Fruit fly (Drosophila melanogaster): ENCODE data around the gene CG46281.

Gene CG46281

DNA sequence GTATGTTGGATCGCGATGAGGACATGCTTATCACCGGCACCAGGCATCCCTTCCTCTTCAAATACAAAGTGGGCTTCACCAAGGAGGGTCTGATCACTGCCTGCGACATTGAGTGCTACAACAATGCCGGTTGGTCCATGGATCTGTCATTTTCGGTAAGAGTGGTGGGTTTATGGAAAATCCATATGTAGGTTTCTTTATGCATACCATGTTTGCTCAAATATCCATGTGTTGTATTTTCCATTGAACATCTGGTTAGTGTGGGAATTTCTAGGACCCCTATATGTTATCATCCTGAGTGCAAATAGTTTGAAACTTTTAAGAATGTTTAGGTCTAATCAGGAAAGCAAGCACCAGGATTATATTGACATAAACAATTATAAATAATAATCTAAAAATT, 6.0 kb upstream of the CG46281 start:
- TF ChIP-seq Myc (optimal IDR thresholded peaks at IDR 0.05): no peak
- no peak for TF ChIP-seq ttk (optimal IDR thresholded peaks at IDR 0.05)
- TF ChIP-seq h (optimal IDR thresholded peaks at IDR 0.05): no peak

DNA sequence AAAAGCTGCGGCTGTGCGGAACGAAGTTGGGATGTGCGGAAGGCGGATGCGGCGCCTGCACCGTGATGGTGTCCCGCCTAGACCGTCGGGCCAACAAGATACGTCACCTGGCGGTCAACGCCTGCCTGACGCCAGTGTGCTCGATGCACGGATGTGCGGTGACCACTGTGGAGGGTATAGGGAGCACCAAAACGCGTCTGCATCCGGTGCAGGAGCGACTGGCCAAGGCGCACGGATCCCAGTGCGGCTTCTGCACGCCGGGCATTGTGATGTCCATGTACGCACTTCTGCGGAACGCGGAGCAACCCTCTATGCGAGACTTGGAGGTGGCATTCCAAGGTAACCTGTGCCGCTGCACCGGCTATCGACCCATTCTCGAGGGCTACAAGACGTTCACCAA, 3.6 kb upstream of the CG46281 start:
- TF ChIP-seq Myc (optimal IDR thresholded peaks at IDR 0.05) (no peak), Sin3A (optimal IDR thresholded peaks at IDR 0.05) (no peak), ttk (optimal IDR thresholded peaks at IDR 0.05) (no peak), insv (optimal IDR thresholded peaks at IDR 0.05) (no peak), h (optimal IDR thresholded peaks at IDR 0.05) (no peak), psq (optimal IDR thresholded peaks at IDR 0.05) (no peak)

DNA sequence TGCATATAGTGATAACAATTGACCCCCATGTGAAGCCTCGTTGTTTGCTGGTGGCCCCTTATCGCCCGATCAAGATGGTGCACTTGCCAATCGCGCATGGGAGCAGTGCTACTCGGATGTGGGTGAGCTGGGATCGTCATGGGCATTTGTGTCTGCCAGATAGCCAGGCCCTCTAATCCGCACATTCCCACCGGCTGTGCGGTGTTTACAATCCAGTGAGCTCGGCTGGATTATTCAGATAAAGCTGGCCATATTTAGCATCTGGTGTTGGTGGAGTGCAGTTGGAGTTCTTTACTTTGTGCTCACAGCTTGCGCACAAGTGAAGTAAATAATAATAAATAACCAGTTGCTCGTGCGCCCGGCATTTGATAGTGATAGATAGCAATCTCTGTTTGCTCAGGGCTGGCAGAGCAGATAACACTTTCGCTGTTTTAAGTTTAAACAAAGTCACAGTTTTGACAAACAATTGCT, 2.9 kb upstream of the CG46281 start:
- no peak for TF ChIP-seq ttk (optimal IDR thresholded peaks at IDR 0.05)
- TF ChIP-seq insv (optimal IDR thresholded peaks at IDR 0.05): no peak
- no peak for TF ChIP-seq Myc (optimal IDR thresholded peaks at IDR 0.05)
- no peak for TF ChIP-seq Sin3A (optimal IDR thresholded peaks at IDR 0.05)
- no peak for TF ChIP-seq psq (optimal IDR thresholded peaks at IDR 0.05)
- TF ChIP-seq h (optimal IDR thresholded peaks at IDR 0.05): no peak

DNA sequence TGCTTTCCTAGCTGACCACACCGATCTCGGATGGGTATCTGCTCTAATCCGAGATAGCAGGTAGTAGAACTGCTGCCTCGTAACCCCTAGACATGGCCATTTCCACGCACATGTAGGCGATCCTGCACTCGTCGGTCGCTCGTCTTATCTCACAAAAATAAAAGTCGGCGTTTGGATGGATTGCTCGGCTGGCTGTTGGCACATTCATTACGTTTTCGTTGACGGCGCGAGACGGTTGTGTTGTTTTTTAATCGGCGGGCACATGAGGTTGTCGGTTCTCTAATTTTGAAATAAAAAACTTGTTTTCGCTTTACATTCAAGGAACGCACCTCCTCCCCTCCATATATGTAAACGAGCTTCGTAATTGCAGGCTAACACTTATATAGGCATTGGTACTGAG, 2.2 kb upstream of the CG46281 start, which contains the start of gene ry:
TSS of gene ry (plus strand) at position 206 of the 400 bp plus-strand sequence.
- no peak for TF ChIP-seq h (optimal IDR thresholded peaks at IDR 0.05)
- TF ChIP-seq ttk (optimal IDR thresholded peaks at IDR 0.05): no peak
- no peak for TF ChIP-seq Sin3A (optimal IDR thresholded peaks at IDR 0.05)

DNA sequence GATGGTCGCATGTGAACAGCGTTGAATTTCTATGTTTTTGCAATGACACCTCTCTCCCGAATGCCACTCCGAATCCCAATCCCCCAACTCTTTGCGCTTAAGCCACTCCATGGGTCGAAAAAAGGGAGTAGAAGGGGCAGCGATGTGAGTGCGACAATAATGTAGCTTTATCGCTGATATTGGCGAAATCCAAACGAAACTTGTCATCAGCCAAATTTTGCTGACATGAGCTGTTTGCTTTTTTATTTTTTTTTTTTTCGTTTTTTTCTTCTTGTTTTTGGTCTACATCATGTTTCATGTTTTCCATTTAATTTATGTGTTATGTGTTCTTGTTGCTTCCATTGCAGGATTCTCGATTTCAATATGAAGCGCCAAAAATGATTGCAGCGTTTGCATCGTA, 11.1 kb downstream of the CG46281 start:
- TF ChIP-seq Sin3A (optimal IDR thresholded peaks at IDR 0.05) (no peak), Myc (optimal IDR thresholded peaks at IDR 0.05) (no peak), ttk (optimal IDR thresholded peaks at IDR 0.05) (no peak), insv (optimal IDR thresholded peaks at IDR 0.05) (no peak), psq (optimal IDR thresholded peaks at IDR 0.05) (no peak), h (optimal IDR thresholded peaks at IDR 0.05) (no peak)

DNA sequence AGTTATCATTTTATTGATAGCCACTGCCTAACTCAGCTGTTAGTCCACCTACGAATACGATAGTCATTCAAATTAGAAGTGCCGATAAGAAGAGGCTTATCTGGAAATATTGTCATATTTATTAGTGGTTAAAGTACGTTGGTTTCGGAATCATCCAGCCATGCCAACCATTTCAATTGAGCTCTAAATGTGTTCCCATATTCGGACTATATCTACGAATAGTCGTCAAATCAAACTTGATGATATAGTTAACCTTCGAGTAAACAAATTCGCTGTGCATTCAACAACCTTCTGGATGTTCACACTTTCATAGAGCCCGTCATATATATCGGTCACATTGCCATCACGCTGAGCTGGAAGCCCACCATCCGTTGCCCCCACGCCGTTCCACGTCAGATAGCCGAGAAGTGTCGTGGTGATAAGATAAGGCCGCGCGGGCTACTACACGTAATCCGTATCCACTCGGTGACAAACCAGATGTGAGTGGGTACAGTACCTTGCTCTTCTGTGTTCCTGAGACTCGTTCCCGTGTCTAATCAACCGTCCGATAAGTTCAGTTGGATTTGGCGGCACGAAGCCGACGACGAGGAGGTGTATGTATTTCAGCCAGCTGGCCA, 11.7 kb downstream of the CG46281 start:
- TF ChIP-seq psq (optimal IDR thresholded peaks at IDR 0.05): no peak
- no peak for TF ChIP-seq h (optimal IDR thresholded peaks at IDR 0.05)
- no peak for TF ChIP-seq Sin3A (optimal IDR thresholded peaks at IDR 0.05)
- no peak for TF ChIP-seq Myc (optimal IDR thresholded peaks at IDR 0.05)
- no peak for TF ChIP-seq insv (optimal IDR thresholded peaks at IDR 0.05)
- TF ChIP-seq ttk (optimal IDR thresholded peaks at IDR 0.05): no peak

DNA sequence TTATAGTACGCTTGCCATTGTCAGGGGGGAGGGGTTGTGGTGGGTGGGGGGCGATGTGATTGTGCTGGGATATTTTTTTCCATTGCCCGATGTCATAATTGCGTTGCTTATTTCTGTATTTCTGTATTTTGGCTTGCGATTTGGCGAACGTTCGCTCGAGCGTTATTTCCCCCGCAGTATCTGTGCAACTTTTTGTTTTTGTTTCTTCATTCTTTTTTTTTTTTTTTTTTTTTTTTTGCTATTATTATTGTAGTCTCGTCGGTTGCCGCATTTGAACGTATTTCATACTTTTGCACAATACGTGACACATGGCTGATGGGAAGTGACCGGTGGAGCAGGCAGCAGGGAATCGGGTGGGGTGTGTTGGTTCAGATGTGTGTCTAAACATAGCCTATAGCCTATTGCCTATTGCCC, 12.5 kb downstream of the CG46281 start:
- TF ChIP-seq ttk (optimal IDR thresholded peaks at IDR 0.05) (no peak), Sin3A (optimal IDR thresholded peaks at IDR 0.05) (no peak), h (optimal IDR thresholded peaks at IDR 0.05) (no peak), insv (optimal IDR thresholded peaks at IDR 0.05) (no peak), psq (optimal IDR thresholded peaks at IDR 0.05) (no peak), Myc (optimal IDR thresholded peaks at IDR 0.05) (no peak)

DNA sequence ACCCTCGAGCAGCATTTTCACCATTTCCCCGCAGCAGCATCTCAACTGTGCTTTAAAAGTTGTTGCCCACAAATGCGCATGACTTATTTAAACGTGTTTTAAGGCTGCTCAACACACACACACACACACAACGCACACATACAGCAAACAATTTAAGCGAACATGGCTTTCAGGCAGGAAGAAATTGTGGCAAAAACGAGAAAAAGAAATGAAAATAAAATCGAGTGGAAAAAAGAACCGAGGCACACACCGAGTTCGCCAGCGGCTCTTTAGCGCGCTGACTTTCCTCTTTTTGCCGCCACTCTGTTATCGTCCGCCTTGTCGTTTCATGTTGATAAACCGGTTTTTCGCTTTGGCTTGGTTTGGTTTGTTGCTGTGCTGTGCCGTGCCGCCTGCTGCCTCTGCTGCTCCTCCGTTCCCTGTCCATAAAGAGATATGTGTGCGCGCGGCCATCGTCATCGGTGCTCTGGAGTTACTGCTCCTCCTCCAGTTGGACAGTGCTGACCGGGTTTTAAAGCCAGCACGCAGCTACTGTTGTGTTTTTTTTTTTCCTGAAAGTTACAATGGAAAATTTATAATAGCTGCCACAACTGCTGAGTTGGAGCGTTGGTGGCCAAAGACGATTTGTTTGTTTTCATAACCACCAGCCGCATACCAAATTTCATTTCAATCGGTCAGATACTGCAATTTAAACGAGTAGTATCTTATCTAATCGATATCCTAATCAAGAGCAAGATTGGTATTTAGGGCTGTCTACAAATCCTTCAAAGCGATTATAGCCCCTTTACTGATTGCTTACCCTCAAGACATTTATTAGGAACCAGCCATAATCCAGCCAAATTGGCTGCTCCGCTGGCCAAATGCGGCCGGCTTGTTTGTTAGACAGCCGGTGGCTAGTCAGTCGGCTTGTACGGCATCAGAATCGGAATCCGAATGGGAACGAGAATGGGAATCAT, 14.0 kb downstream of the CG46281 start:
- TF ChIP-seq ttk (optimal IDR thresholded peaks at IDR 0.05): no peak
- TF ChIP-seq psq (optimal IDR thresholded peaks at IDR 0.05): no peak
- TF ChIP-seq h (optimal IDR thresholded peaks at IDR 0.05): no peak
- no peak for TF ChIP-seq Myc (optimal IDR thresholded peaks at IDR 0.05)
- TF ChIP-seq insv (optimal IDR thresholded peaks at IDR 0.05): no peak
- no peak for TF ChIP-seq Sin3A (optimal IDR thresholded peaks at IDR 0.05)

DNA sequence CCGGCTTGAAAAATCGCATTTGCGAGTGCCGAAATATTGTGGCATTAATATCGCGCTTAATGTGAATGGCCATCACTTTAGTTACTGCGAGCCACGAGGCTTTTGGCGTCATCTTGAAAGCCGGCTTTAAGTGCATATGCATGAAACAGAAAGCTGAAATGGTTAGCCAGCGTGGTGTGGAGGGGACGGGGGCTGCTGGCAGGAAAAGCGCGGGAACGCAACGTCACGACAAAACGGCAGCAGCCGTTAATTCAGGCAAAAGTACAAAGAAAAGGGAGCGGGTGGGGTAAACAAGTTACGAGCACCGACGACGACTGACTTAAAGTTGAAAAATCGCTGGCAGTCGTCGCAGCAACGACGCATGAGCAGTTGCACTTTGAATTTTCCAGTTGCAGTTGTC, 14.7 kb downstream of the CG46281 start:
- TF ChIP-seq psq (optimal IDR thresholded peaks at IDR 0.05) (no peak), h (optimal IDR thresholded peaks at IDR 0.05) (no peak), Myc (optimal IDR thresholded peaks at IDR 0.05) (no peak), insv (optimal IDR thresholded peaks at IDR 0.05) (no peak), ttk (optimal IDR thresholded peaks at IDR 0.05) (no peak), Sin3A (optimal IDR thresholded peaks at IDR 0.05) (no peak)

DNA sequence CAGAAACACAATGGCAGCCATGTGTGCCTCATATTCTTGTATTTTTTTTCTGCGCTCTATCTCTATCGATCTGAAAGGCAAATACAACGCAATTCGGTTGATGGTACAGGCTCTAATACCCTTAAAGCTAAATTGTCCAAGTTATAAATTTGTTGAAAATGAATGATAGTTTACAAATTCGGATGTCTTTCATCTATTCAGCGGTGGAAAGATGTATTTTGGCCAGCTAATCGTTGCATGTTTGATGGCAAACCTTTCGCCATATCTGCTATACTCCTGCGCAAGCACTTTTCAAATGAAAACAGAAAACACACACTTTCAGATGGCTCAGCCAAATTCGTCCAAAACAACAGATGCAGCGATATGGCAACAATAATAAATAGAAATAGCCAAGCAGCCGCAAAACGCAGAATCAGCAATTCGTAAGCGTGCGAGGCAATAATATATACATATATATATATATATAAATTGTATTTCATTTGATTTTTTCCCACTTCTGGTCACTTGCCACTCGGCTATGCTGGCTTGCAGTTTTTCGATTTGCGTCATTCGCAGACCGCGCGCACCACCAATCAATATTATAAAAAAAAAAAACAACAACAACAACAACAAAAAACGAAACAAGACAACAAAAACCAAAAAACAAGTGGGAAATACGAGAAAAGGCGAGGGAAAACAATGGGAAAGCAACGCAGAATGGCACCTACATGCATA, 15.8 kb downstream of the CG46281 start:
- TF ChIP-seq Sin3A (optimal IDR thresholded peaks at IDR 0.05): no peak
- no peak for TF ChIP-seq insv (optimal IDR thresholded peaks at IDR 0.05)
- no peak for TF ChIP-seq ttk (optimal IDR thresholded peaks at IDR 0.05)
- TF ChIP-seq Myc (optimal IDR thresholded peaks at IDR 0.05): no peak
- TF ChIP-seq h (optimal IDR thresholded peaks at IDR 0.05): no peak

DNA sequence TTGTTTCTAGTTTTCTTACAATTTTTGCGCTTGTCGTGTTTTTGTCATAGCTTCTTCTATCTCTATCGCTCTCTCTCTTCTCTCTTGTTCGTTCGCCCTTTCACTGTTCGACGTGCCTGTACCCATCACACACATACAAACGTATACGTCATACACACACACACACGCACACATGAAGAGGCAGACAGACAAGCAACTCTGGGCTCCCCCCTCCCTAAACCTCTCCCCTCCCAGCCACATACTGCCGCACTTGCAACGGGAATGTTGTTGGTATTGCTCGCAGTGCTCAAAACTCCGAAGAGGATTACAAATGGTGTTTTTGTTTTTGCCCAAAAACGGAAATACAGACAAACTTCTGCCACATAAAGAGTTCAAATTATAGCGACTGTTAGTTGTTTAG, 17.1 kb downstream of the CG46281 start:
- TF ChIP-seq psq (optimal IDR thresholded peaks at IDR 0.05) (no peak), ttk (optimal IDR thresholded peaks at IDR 0.05) (no peak), Sin3A (optimal IDR thresholded peaks at IDR 0.05) (no peak), Myc (optimal IDR thresholded peaks at IDR 0.05) (no peak), insv (optimal IDR thresholded peaks at IDR 0.05) (no peak), h (optimal IDR thresholded peaks at IDR 0.05) (no peak)

DNA sequence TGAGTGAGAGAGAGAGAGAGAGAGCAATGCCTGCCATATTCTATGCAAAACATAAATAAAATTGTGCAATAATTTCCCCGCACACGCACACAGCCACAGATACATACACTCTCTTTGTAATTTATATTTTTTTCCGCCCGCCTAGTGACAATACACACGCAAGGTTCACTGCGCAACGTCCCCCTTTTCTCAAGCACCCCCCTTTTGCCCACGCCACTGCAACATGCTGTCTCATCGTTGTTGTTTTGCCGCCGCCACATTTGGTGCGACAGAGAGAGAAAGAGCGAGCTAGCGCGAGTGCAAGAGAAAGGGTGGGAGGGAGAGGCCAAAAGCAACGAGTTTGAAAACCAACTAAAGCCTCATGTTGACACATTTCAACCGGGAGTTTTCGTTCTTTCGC, 17.8 kb downstream of the CG46281 start:
- no peak for TF ChIP-seq ttk (optimal IDR thresholded peaks at IDR 0.05)
- no peak for TF ChIP-seq Myc (optimal IDR thresholded peaks at IDR 0.05)
- TF ChIP-seq insv (optimal IDR thresholded peaks at IDR 0.05): no peak
- no peak for TF ChIP-seq h (optimal IDR thresholded peaks at IDR 0.05)
- TF ChIP-seq Sin3A (optimal IDR thresholded peaks at IDR 0.05): no peak
- TF ChIP-seq psq (optimal IDR thresholded peaks at IDR 0.05): no peak
